Worm (Caenorhabditis elegans): ENCODE measurements around the gene Y82E9BR.18.

- TF ChIP-seq ztf-22 (GFP tag; optimal IDR thresholded peaks at IDR 0.05) (no peak), F33H1.4 (GFP tag; IDR thresholded peaks at IDR 0.05) (no peak)
Observed at ce11 chrIII:1419146-1419636, 64.1 kb downstream of the Y82E9BR.18 start, which contains the start of gene Y82E9BR.3.

Measured in whole organism, young adult.